Worm (Caenorhabditis elegans) whole organism, L1 larva: ENCODE data around the gene lmbr-1.

ENCODE experiments used
- F16B12.6 ChIP-seq: fragments of 150-350 bp; optimal IDR thresholded peaks from 2 replicates; lab custom pipeline; 2014; ENCODE audit warnings: missing biosample characterization, missing genetic modification characterization
- dpl-1 ChIP-seq, 3 experiments: fragments of 150-350 bp in 2 of 3; sonication (generic microtip) in 1 of 3; optimal IDR thresholded peaks; 2 replicates each; lab custom pipeline; 2014 to 2017; ENCODE audit warnings: missing biosample characterization in 3 of 3, missing genetic modification characterization in 3 of 3, missing genetic modification reagents in 3 of 3
- nhr-237 ChIP-seq: fragments of 150-350 bp; optimal IDR thresholded peaks from 2 replicates; lab custom pipeline; 2014; ENCODE audit warnings: missing biosample characterization, missing genetic modification characterization
- nhr-76 ChIP-seq: sonication (generic microtip); optimal IDR thresholded peaks from 2 replicates; lab custom pipeline; 2017; ENCODE audit warnings: missing biosample characterization, missing genetic modification characterization
- unc-62 ChIP-seq: fragments of 150-350 bp; optimal IDR thresholded peaks from 2 replicates; lab custom pipeline; 2014; ENCODE audit warnings: missing biosample characterization, missing genetic modification reagents, missing genetic modification characterization

DNA sequence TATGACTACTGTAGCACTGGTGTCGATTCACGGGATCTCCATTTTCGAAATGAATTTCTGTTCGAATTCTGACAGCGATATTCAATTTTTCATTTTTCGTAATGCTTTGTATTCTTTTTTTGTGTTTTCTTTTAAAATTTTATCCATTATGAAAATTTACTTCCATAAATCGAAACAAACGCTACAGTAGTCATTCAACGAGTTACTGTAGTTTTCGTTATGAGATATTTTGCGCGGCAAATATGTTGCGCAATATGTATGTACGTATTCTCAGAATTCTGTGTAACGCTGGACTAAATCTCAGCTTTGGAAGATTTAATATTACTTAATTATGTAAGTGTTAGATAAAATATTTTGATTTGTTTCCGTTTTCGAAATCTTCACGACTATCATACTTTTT is 2.9 kb upstream of the lmbr-1 start:
- TF ChIP-seq nhr-237 (tag; lab: Kevin White, UChicago) (no peak), F16B12.6 (tag; lab: Kevin White, UChicago) (no peak), nhr-76 (tag; lab: Kevin White, UChicago) (no peak), dpl-1 (GFP tag; optimal IDR thresholded peaks at IDR 0.05; lab: Kevin White, UChicago) (no peak), unc-62 (GFP tag; lab: Kevin White, UChicago) (no peak)
